Fruit fly (Drosophila melanogaster): ENCODE measurements around the gene Gr64f.

The Gr64f gene

dm6 chr3L:4025738-4026505, 9.7 kb upstream of the Gr64f start, which contains the start of gene CG11594:
CG11594 (minus strand) TSS chr3L:4026011.
- TF ChIP-seq CG8478 (optimal IDR thresholded peaks at IDR 0.05) (no peak), pan (optimal IDR thresholded peaks at IDR 0.05) (no peak), Dll (optimal IDR thresholded peaks at IDR 0.05) (no peak), EcR (GFP tag; optimal IDR thresholded peaks at IDR 0.05) (no peak), psq (optimal IDR thresholded peaks at IDR 0.05) (no peak), usp (GFP tag; optimal IDR thresholded peaks at IDR 0.05) (no peak)

dm6 chr3L:4026506-4026868, 9.1 kb upstream of the Gr64f start, which contains the start of gene Gr64a:
Gr64a (plus strand) TSS chr3L:4026769.
- TF ChIP-seq psq (optimal IDR thresholded peaks at IDR 0.05) (no peak), usp (GFP tag; optimal IDR thresholded peaks at IDR 0.05) (no peak), Dll (optimal IDR thresholded peaks at IDR 0.05) (no peak), EcR (GFP tag; optimal IDR thresholded peaks at IDR 0.05) (no peak), pan (optimal IDR thresholded peaks at IDR 0.05) (no peak), CG8478 (optimal IDR thresholded peaks at IDR 0.05) (no peak)

dm6 chr3L:4028305-4028704, 7.3 kb upstream of the Gr64f start, which contains the start of the genes Gr64b and Gr64c:
Gr64b (plus strand) TSS chr3L:4028605.
Gr64c (plus strand) TSS chr3L:4028605.
- no peak for TF ChIP-seq Dll (optimal IDR thresholded peaks at IDR 0.05)
- no peak for TF ChIP-seq pan (optimal IDR thresholded peaks at IDR 0.05)
- no peak for TF ChIP-seq psq (optimal IDR thresholded peaks at IDR 0.05)
- no peak for TF ChIP-seq usp (GFP tag; optimal IDR thresholded peaks at IDR 0.05)
- no peak for TF ChIP-seq CG8478 (optimal IDR thresholded peaks at IDR 0.05)
- TF ChIP-seq EcR (GFP tag; optimal IDR thresholded peaks at IDR 0.05): no peak

- no peak for TF ChIP-seq usp (GFP tag; optimal IDR thresholded peaks at IDR 0.05)
- TF ChIP-seq pan (optimal IDR thresholded peaks at IDR 0.05): no peak
- TF ChIP-seq Dll (optimal IDR thresholded peaks at IDR 0.05): no peak
Observed at dm6 chr3L:4031762-4032161, 3.8 kb upstream of the Gr64f start, which contains the start of the genes Gr64d and Gr64e. Gr64d (plus strand) TSS chr3L:4032062. Gr64e (plus strand) TSS chr3L:4032141.

dm6 chr3L:4040247-4040925, 4.8 kb downstream of the Gr64f start, which contains the start of the genes CG11593 and Rcd5:
CG11593 (minus strand) TSS chr3L:4040482.
Rcd5 (plus strand) TSS chr3L:4040529.
- no peak for TF ChIP-seq Dll (optimal IDR thresholded peaks at IDR 0.05)
- TF ChIP-seq usp (GFP tag; optimal IDR thresholded peaks at IDR 0.05): no peak

- TF ChIP-seq CG8478 (optimal IDR thresholded peaks at IDR 0.05) (no peak), usp (GFP tag; optimal IDR thresholded peaks at IDR 0.05) (no peak), pan (optimal IDR thresholded peaks at IDR 0.05) (no peak), Dll (optimal IDR thresholded peaks at IDR 0.05) (no peak), psq (optimal IDR thresholded peaks at IDR 0.05) (no peak), EcR (GFP tag; optimal IDR thresholded peaks at IDR 0.05) (no peak)
Observed at dm6 chr3L:4044497-4044896, 8.9 kb downstream of the Gr64f start.

dm6 chr3L:4046289-4046688, 10.7 kb downstream of the Gr64f start, which contains the start of gene CG1136:
CG1136 (plus strand) TSS chr3L:4046596.
- TF ChIP-seq psq (optimal IDR thresholded peaks at IDR 0.05) (no peak), pan (optimal IDR thresholded peaks at IDR 0.05) (no peak), usp (GFP tag; optimal IDR thresholded peaks at IDR 0.05) (no peak), EcR (GFP tag; optimal IDR thresholded peaks at IDR 0.05) (no peak), CG8478 (optimal IDR thresholded peaks at IDR 0.05) (no peak), Dll (optimal IDR thresholded peaks at IDR 0.05) (no peak)

- TF ChIP-seq psq (optimal IDR thresholded peaks at IDR 0.05) (no peak), CG8478 (optimal IDR thresholded peaks at IDR 0.05) (no peak), EcR (GFP tag; optimal IDR thresholded peaks at IDR 0.05) (no peak), usp (GFP tag; optimal IDR thresholded peaks at IDR 0.05) (no peak), pan (optimal IDR thresholded peaks at IDR 0.05) (no peak), Dll (optimal IDR thresholded peaks at IDR 0.05) (no peak)
Observed at dm6 chr3L:4047635-4048034, 12.0 kb downstream of the Gr64f start, which contains the start of gene Dpy-30L2. Dpy-30L2 (minus strand) TSS chr3L:4047735.

- TF ChIP-seq EcR (GFP tag; optimal IDR thresholded peaks at IDR 0.05) (no peak), CG8478 (optimal IDR thresholded peaks at IDR 0.05) (no peak), pan (optimal IDR thresholded peaks at IDR 0.05) (no peak), Dll (optimal IDR thresholded peaks at IDR 0.05) (no peak), usp (GFP tag; optimal IDR thresholded peaks at IDR 0.05) (no peak), psq (optimal IDR thresholded peaks at IDR 0.05) (no peak)
Observed at dm6 chr3L:4049082-4049481, 13.5 kb downstream of the Gr64f start.

- TF ChIP-seq psq (optimal IDR thresholded peaks at IDR 0.05) (no peak), EcR (GFP tag; optimal IDR thresholded peaks at IDR 0.05) (no peak), pan (optimal IDR thresholded peaks at IDR 0.05) (no peak), Dll (optimal IDR thresholded peaks at IDR 0.05) (no peak), CG8478 (optimal IDR thresholded peaks at IDR 0.05) (no peak), usp (GFP tag; optimal IDR thresholded peaks at IDR 0.05) (no peak)
Observed at dm6 chr3L:4055438-4055962, 19.9 kb downstream of the Gr64f start.

dm6 chr3L:4056812-4057211, 21.2 kb downstream of the Gr64f start:
- no peak for TF ChIP-seq psq (optimal IDR thresholded peaks at IDR 0.05)
- TF ChIP-seq EcR (GFP tag; optimal IDR thresholded peaks at IDR 0.05): no peak
- no peak for TF ChIP-seq usp (GFP tag; optimal IDR thresholded peaks at IDR 0.05)
- no peak for TF ChIP-seq CG8478 (optimal IDR thresholded peaks at IDR 0.05)
- TF ChIP-seq pan (optimal IDR thresholded peaks at IDR 0.05): no peak
- no peak for TF ChIP-seq Dll (optimal IDR thresholded peaks at IDR 0.05)
